Fruit fly (Drosophila melanogaster) whole organism, embryonic: Measurements from ENCODE around the gene CG5934.

Experiments
- Ada2b ChIP-seq: fragments of 200-800 bp; sonication (Bioruptor generic); IDR thresholded peaks from 2 replicates; pipeline ENCODE4 v1.3.6; 2022; ENCODE audit warnings: missing biosample characterization, missing genetic modification characterization
- Adf1 ChIP-seq: fragments of 200-800 bp; sonication (Bioruptor generic); IDR thresholded peaks from 2 replicates; pipeline ENCODE4 v1.3.6; 2022; ENCODE audit warnings: missing biosample characterization, missing genetic modification characterization
- Atf6 ChIP-seq: fragments of 200-800 bp; sonication (Bioruptor generic); IDR thresholded peaks from 2 replicates; pipeline ENCODE4 v1.3.6; 2022; ENCODE audit warnings: missing biosample characterization, missing genetic modification characterization
- Blimp-1 ChIP-seq: fragments of 200-800 bp; sonication (Bioruptor generic); optimal IDR thresholded peaks from 3 replicates; lab custom pipeline; 2018; ENCODE audit warnings: missing biosample characterization, missing genetic modification characterization, mild to moderate bottlenecking, moderate library complexity, missing genetic modification reagents
- C15 ChIP-seq: fragments of 200-800 bp; sonication (Bioruptor generic); IDR thresholded peaks from 3 replicates; pipeline ENCODE4 v1.3.6; 2022; ENCODE audit warnings: missing biosample characterization, missing genetic modification characterization
- CG11504 ChIP-seq: fragments of 200-800 bp; sonication (Bioruptor generic); optimal IDR thresholded peaks from 3 replicates; lab custom pipeline; 2019; ENCODE audit warnings: missing biosample characterization, mild to moderate bottlenecking, missing genetic modification characterization, moderate library complexity
- CG1233 ChIP-seq: fragments of 200-800 bp; sonication (Bioruptor generic); optimal IDR thresholded peaks from 4 replicates; lab custom pipeline; 2018; ENCODE audit warnings: missing biosample characterization, mild to moderate bottlenecking, missing genetic modification characterization
- CG12391 ChIP-seq: fragments of 200-800 bp; sonication (Bioruptor generic); optimal IDR thresholded peaks from 3 replicates; lab custom pipeline; 2018; ENCODE audit warnings: missing biosample characterization, mild to moderate bottlenecking, missing genetic modification characterization, moderate library complexity
- CG12769 ChIP-seq: fragments of 200-800 bp; sonication (Bioruptor generic); optimal IDR thresholded peaks from 2 replicates; lab custom pipeline; 2019; ENCODE audit warnings: missing biosample characterization, mild to moderate bottlenecking, missing genetic modification characterization, moderate library complexity
- CG13775 ChIP-seq: fragments of 200-800 bp; sonication (Bioruptor generic); optimal IDR thresholded peaks from 3 replicates; lab custom pipeline; 2017; ENCODE audit warnings: missing biosample characterization, mild to moderate bottlenecking, missing genetic modification characterization
- CG14441 ChIP-seq: fragments of 200-800 bp; sonication (Bioruptor generic); IDR thresholded peaks from 2 replicates; pipeline ENCODE4 v1.3.6; 2022; ENCODE audit warnings: missing biosample characterization, missing genetic modification characterization
- CG1529 ChIP-seq: fragments of 200-800 bp; sonication (Bioruptor generic); optimal IDR thresholded peaks from 3 replicates; lab custom pipeline; 2018; ENCODE audit warnings: missing biosample characterization, missing genetic modification characterization
- CG15514 ChIP-seq: fragments of 200-800 bp; sonication (Bioruptor generic); optimal IDR thresholded peaks from 3 replicates; lab custom pipeline; 2017; ENCODE audit warnings: missing biosample characterization, missing genetic modification characterization, mild to moderate bottlenecking, moderate library complexity, missing genetic modification reagents
- CG15696 ChIP-seq: fragments of 200-800 bp; sonication (Bioruptor generic); optimal IDR thresholded peaks from 2 replicates; lab custom pipeline; 2019; ENCODE audit warnings: missing biosample characterization, mild to moderate bottlenecking, missing genetic modification characterization, moderate library complexity
- CG18262 ChIP-seq: fragments of 200-800 bp; optimal IDR thresholded peaks from 3 replicates; lab custom pipeline; 2019; ENCODE audit warnings: missing biosample characterization, mild to moderate bottlenecking, missing genetic modification characterization, moderate library complexity
- CG18476 ChIP-seq: fragments of 200-800 bp; sonication (Bioruptor generic); optimal IDR thresholded peaks from 2 replicates; lab custom pipeline; 2016; ENCODE audit warnings: missing biosample characterization, mild to moderate bottlenecking, missing genetic modification characterization
- CG2712 ChIP-seq: fragments of 200-800 bp; optimal IDR thresholded peaks from 3 replicates; lab custom pipeline; 2019; ENCODE audit warnings: missing biosample characterization, mild to moderate bottlenecking, missing genetic modification characterization, moderate library complexity
- CG30403 ChIP-seq: fragments of 200-800 bp; sonication (Bioruptor generic); optimal IDR thresholded peaks from 3 replicates; lab custom pipeline; 2016; ENCODE audit warnings: missing biosample characterization, missing genetic modification characterization
- CG32767 ChIP-seq: fragments of 200-800 bp; sonication (Bioruptor generic); IDR thresholded peaks from 2 replicates; pipeline ENCODE4 v1.3.6; 2022; ENCODE audit warnings: missing biosample characterization, missing genetic modification characterization
- CG7786 ChIP-seq: fragments of 200-800 bp; sonication (Bioruptor generic); optimal IDR thresholded peaks from 2 replicates; lab custom pipeline; 2016; ENCODE audit warnings: missing biosample characterization, missing genetic modification characterization
- CG8089 ChIP-seq: fragments of 200-800 bp; sonication (Bioruptor generic); optimal IDR thresholded peaks from 3 replicates; lab custom pipeline; 2016; ENCODE audit warnings: missing biosample characterization, missing genetic modification characterization
- CrebB ChIP-seq: fragments of 200-800 bp; sonication (Bioruptor generic); optimal IDR thresholded peaks from 3 replicates; lab custom pipeline; 2018; ENCODE audit warnings: missing biosample characterization, mild to moderate bottlenecking, missing genetic modification characterization
- Fer2 ChIP-seq: fragments of 200-800 bp; sonication (Bioruptor generic); optimal IDR thresholded peaks from 2 replicates; lab custom pipeline; 2018; ENCODE audit warnings: missing biosample characterization, mild to moderate bottlenecking, missing genetic modification characterization, moderate library complexity
- GATAe ChIP-seq: fragments of 200-800 bp; sonication (Bioruptor generic); conservative IDR thresholded peaks from 2 replicates; pipeline ENCODE4 v1.3.6; 2022; ENCODE audit warnings: missing biosample characterization, missing genetic modification characterization
- Gug ChIP-seq: fragments of 200-800 bp; sonication (Bioruptor generic); IDR thresholded peaks from 4 replicates; pipeline ENCODE4 v1.3.6; 2022; ENCODE audit warnings: missing biosample characterization, missing genetic modification characterization
- HmgD ChIP-seq: fragments of 200-800 bp; sonication (Bioruptor generic); optimal IDR thresholded peaks from 3 replicates; lab custom pipeline; 2016; ENCODE audit warnings: missing biosample characterization, missing genetic modification characterization
- HmgZ ChIP-seq: fragments of 200-800 bp; sonication (Bioruptor generic); optimal IDR thresholded peaks from 2 replicates; lab custom pipeline; 2018; ENCODE audit warnings: missing biosample characterization, mild to moderate bottlenecking, missing genetic modification characterization
- MESR4 ChIP-seq: fragments of 200-800 bp; sonication (Bioruptor generic); optimal IDR thresholded peaks from 2 replicates; lab custom pipeline; 2018; ENCODE audit warnings: missing biosample characterization, mild to moderate bottlenecking, missing genetic modification characterization, moderate library complexity
- Mrtf ChIP-seq: fragments of 200-800 bp; sonication (Bioruptor generic); IDR thresholded peaks from 3 replicates; pipeline ENCODE4 v1.3.6; 2022; ENCODE audit warnings: missing biosample characterization, missing genetic modification characterization
- Poxn ChIP-seq: fragments of 200-800 bp; sonication (Bioruptor generic); IDR thresholded peaks from 2 replicates; pipeline ENCODE4 v1.3.6; 2022; ENCODE audit warnings: missing biosample characterization, missing genetic modification characterization
- Scr ChIP-seq: fragments of 200-800 bp; sonication (Bioruptor generic); IDR thresholded peaks from 2 replicates; pipeline ENCODE4 v1.3.6; 2022; ENCODE audit warnings: missing biosample characterization, missing genetic modification characterization; ENCODE audit not compliant: partially characterized antibody
- Side ChIP-seq: fragments of 200-800 bp; sonication (Bioruptor generic); optimal IDR thresholded peaks from 2 replicates; lab custom pipeline; 2016; ENCODE audit warnings: missing biosample characterization, missing genetic modification characterization
- ac ChIP-seq: fragments of 200-800 bp; sonication (Bioruptor generic); optimal IDR thresholded peaks from 3 replicates; lab custom pipeline; 2017; ENCODE audit warnings: missing biosample characterization, mild to moderate bottlenecking, missing genetic modification characterization
- aop ChIP-seq: fragments of 200-800 bp; sonication (Bioruptor generic); IDR thresholded peaks from 2 replicates; pipeline ENCODE4 v1.3.6; 2022; ENCODE audit warnings: missing biosample characterization, missing genetic modification characterization
- ara ChIP-seq: fragments of 200-800 bp; sonication (Bioruptor generic); IDR thresholded peaks from 2 replicates; pipeline ENCODE4 v1.3.6; 2022; ENCODE audit warnings: missing biosample characterization, missing genetic modification characterization
- bab2 ChIP-seq: fragments of 200-800 bp; sonication (Bioruptor generic); optimal IDR thresholded peaks from 2 replicates; lab custom pipeline; 2016; ENCODE audit warnings: missing biosample characterization, missing genetic modification characterization
- bcd ChIP-seq: fragments of 200-800 bp; sonication (Bioruptor generic); optimal IDR thresholded peaks from 2 replicates; lab custom pipeline; 2017; ENCODE audit warnings: missing biosample characterization, mild to moderate bottlenecking, missing genetic modification characterization
- cg ChIP-seq: fragments of 200-800 bp; sonication (Bioruptor generic); optimal IDR thresholded peaks from 3 replicates; lab custom pipeline; 2019; ENCODE audit warnings: missing biosample characterization, mild to moderate bottlenecking, missing genetic modification characterization, moderate library complexity
- chn ChIP-seq: fragments of 200-800 bp; sonication (Bioruptor generic); optimal IDR thresholded peaks from 2 replicates; lab custom pipeline; 2016; ENCODE audit warnings: missing biosample characterization, missing genetic modification characterization
- esg ChIP-seq: fragments of 200-800 bp; sonication (Bioruptor generic); conservative IDR thresholded peaks from 2 replicates; pipeline ENCODE4 v1.3.6; 2022; ENCODE audit warnings: missing biosample characterization, missing genetic modification characterization
- fd96Cb ChIP-seq: fragments of 200-800 bp; sonication (Bioruptor generic); optimal IDR thresholded peaks from 2 replicates; lab custom pipeline; 2018; ENCODE audit warnings: missing biosample characterization, mild to moderate bottlenecking, missing genetic modification characterization, moderate library complexity
- gem ChIP-seq: fragments of 200-800 bp; sonication (Bioruptor generic); optimal IDR thresholded peaks from 2 replicates; lab custom pipeline; 2019; ENCODE audit warnings: missing biosample characterization, mild to moderate bottlenecking, missing genetic modification characterization, moderate library complexity
- hb ChIP-seq: fragments of 200-800 bp; sonication (Bioruptor generic); IDR thresholded peaks from 3 replicates; pipeline ENCODE4 v1.3.6; 2022; ENCODE audit warnings: missing biosample characterization, missing genetic modification characterization; ENCODE audit not compliant: partially characterized antibody
- her ChIP-seq: fragments of 200-800 bp; sonication (Bioruptor generic); optimal IDR thresholded peaks from 2 replicates; lab custom pipeline; 2016; ENCODE audit warnings: missing biosample characterization, missing genetic modification characterization
- lmd ChIP-seq: fragments of 200-800 bp; sonication (Bioruptor generic); IDR thresholded peaks from 2 replicates; pipeline ENCODE4 v1.3.6; 2022; ENCODE audit warnings: missing biosample characterization, missing genetic modification characterization
- ranshi ChIP-seq: fragments of 200-800 bp; sonication (Bioruptor generic); IDR thresholded peaks from 2 replicates; pipeline ENCODE4 v1.3.6; 2022; ENCODE audit warnings: missing biosample characterization, missing genetic modification characterization
- sens ChIP-seq: fragments of 200-800 bp; sonication (Bioruptor generic); peaks from one replicate; lab custom pipeline; 2016; ENCODE audit warnings: missing biosample characterization, missing genetic modification characterization
- vfl ChIP-seq: fragments of 200-800 bp; sonication (Bioruptor generic); optimal IDR thresholded peaks from 2 replicates; lab custom pipeline; 2016; ENCODE audit warnings: missing biosample characterization, missing genetic modification characterization
- zen ChIP-seq: fragments of 200-800 bp; sonication (Bioruptor generic); optimal IDR thresholded peaks from 3 replicates; lab custom pipeline; 2018; ENCODE audit warnings: missing biosample characterization, mild to moderate bottlenecking, missing genetic modification characterization, moderate library complexity
- zen2 ChIP-seq: fragments of 200-800 bp; sonication (Bioruptor generic); IDR thresholded peaks from 3 replicates; pipeline ENCODE4 v1.3.6; 2022; ENCODE audit warnings: missing biosample characterization, missing genetic modification characterization; ENCODE audit not compliant: partially characterized antibody
- zfh2 ChIP-seq: fragments of 200-800 bp; sonication (Bioruptor generic); optimal IDR thresholded peaks from 2 replicates; lab custom pipeline; 2016; ENCODE audit warnings: missing biosample characterization, missing genetic modification characterization

Gene CG5934

DNA sequence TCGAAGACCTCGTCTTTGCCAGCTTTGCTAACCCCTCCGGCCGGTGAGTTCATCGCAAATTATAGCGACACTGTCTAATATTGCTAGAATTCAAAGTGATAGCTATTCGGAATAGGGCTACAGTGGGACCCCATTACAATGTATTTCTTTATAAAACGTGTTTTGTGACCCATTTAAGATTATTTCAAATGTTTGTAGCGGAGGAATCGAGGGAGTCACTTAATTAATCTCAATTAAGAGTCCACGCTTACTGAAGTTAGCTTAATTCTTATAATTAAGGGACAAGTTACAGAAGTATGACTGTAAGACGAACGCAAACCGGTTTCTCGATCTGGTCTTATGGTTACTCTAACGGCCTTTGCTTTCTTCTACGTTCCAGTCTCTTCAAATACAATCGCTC is 16.1 kb downstream of the CG5934 start (continued):
- TF ChIP-seq C15 (GFP tag; lab: Robert Waterston, UW) = no peak
- TF ChIP-seq CG2712 (tag; lab: Kevin White, UChicago) = peak; percentile 62
- no peak for TF ChIP-seq CG13775
- peak; percentile 26 for TF ChIP-seq CrebB (tag; lab: Kevin White, UChicago)
- TF ChIP-seq Adf1 (GFP tag; lab: Robert Waterston, UW) = no peak
- TF ChIP-seq fd96Cb (tag; lab: Kevin White, UChicago) = peak; percentile 43
- no peak for TF ChIP-seq aop (GFP tag; lab: Robert Waterston, UW)
- TF ChIP-seq Fer2 (tag; lab: Kevin White, UChicago) = peak; percentile 19
- TF ChIP-seq ranshi = peak; percentile 34; the same call in 1 of the 2 replicates
- no peak for TF ChIP-seq Poxn (GFP tag; lab: Robert Waterston, UW)
- TF ChIP-seq zfh2 = peak; percentile 61
- TF ChIP-seq zen2 (GFP tag; lab: Robert Waterston, UW) = no peak
- TF ChIP-seq hb (GFP tag; lab: Robert Waterston, UW) = no peak
- TF ChIP-seq esg (GFP tag; lab: Robert Waterston, UW) = no peak
- peak; percentile 63 for TF ChIP-seq CG12769 (tag; lab: Kevin White, UChicago)
- TF ChIP-seq Mrtf (GFP tag; lab: Robert Waterston, UW) = 0 out of 3 replicates have a peak, but pooled peaks have one; percentile 51
- TF ChIP-seq chn (GFP tag; lab: Kevin White, UChicago) = no peak
- TF ChIP-seq her (GFP tag; lab: Kevin White, UChicago) = no peak
- TF ChIP-seq Ada2b (GFP tag; lab: Robert Waterston, UW) = 0 out of 2 replicates have a peak, but pooled peaks have one; percentile 12
- peak; percentile 39; the same call in 1 of the 2 replicates for TF ChIP-seq ara (GFP tag; lab: Robert Waterston, UW)
- TF ChIP-seq gem (tag; lab: Kevin White, UChicago) = peak; percentile 64
- peak; percentile 37 for TF ChIP-seq CG30403
- TF ChIP-seq CG15514 = peak; percentile 15
- TF ChIP-seq Gug (GFP tag; lab: Robert Waterston, UW) = peak; percentile 7; the same call in 1 of the 4 replicates
- TF ChIP-seq GATAe (GFP tag; lab: Robert Waterston, UW) = no peak
- no peak for TF ChIP-seq MESR4 (GFP tag; lab: Kevin White, UChicago)
- peak; percentile 21 for TF ChIP-seq CG18476 (GFP tag; lab: Kevin White, UChicago)
- TF ChIP-seq CG8089 (GFP tag; lab: Kevin White, UChicago) = no peak
- peak; percentile 40 for TF ChIP-seq bab2 (GFP tag; lab: Kevin White, UChicago)
- TF ChIP-seq CG1233 (GFP tag; lab: Kevin White, UChicago) = peak; percentile 4
- no peak for TF ChIP-seq ac
- TF ChIP-seq vfl (GFP tag; lab: Kevin White, UChicago) = no peak
- TF ChIP-seq zen (tag; lab: Kevin White, UChicago) = no peak
- no peak for TF ChIP-seq cg (GFP tag; lab: Kevin White, UChicago)
- TF ChIP-seq sens (GFP tag; lab: Kevin White, UChicago) = peak; percentile 91
- TF ChIP-seq CG11504 (tag; lab: Kevin White, UChicago) = peak; percentile 56
- peak; percentile 57 for TF ChIP-seq Side
- peak; percentile 42 for TF ChIP-seq CG12391 (tag; lab: Kevin White, UChicago)
- no peak; the same call in 1 of the 2 replicates for TF ChIP-seq CG14441 (GFP tag; lab: Robert Waterston, UW)
- TF ChIP-seq CG15696 (tag; lab: Kevin White, UChicago) = peak; percentile 51
- TF ChIP-seq HmgZ (tag; lab: Kevin White, UChicago) = peak; percentile 10
- TF ChIP-seq Blimp-1 (GFP tag; lab: Kevin White, UChicago) = peak; percentile 60
- TF ChIP-seq lmd (GFP tag; lab: Robert Waterston, UW) = peak; percentile 44; the same call in 1 of the 2 replicates
- no peak for TF ChIP-seq CG32767
- TF ChIP-seq Atf6 (GFP tag; lab: Robert Waterston, UW) = 0 out of 2 replicates have a peak, but pooled peaks have one; percentile 24
- TF ChIP-seq Scr (GFP tag; lab: Robert Waterston, UW) = no peak
- TF ChIP-seq CG18262 = peak; percentile 55
- TF ChIP-seq bcd (GFP tag; lab: Kevin White, UChicago) = peak; percentile 49
- peak; percentile 30 for TF ChIP-seq CG7786
- TF ChIP-seq HmgD (GFP tag; lab: Kevin White, UChicago) = no peak
- TF ChIP-seq CG1529 (GFP tag; lab: Kevin White, UChicago) = no peak
